Worm (Caenorhabditis elegans): ENCODE measurements around the gene usp-46.

The usp-46 gene

DNA sequence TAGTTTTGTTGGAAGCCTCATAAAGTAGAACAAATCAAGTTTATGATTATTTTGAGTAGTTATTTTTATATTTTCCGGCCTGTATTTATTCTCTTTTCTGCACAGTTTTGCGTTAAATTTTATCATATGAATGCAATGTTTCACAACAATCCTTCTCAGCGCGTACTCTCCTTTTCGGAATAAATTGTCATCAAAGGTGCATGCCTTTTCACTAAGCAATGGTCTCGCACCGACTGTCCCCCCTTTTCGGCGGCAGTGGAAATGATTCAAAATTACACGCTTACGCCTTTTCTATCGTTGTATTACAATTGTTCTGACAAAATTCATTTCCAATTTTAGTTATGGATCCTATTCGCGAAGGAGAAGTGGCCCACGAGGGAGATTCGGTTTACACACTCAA is 29.3 kb upstream of the usp-46 start, which contains the start of the genes iff-1 and cdk-1:
Gene iff-1 (minus strand): TSS at position 61 of the 400 bp plus-strand sequence.
Gene cdk-1 (plus strand): TSS at position 340 of the 400 bp plus-strand sequence.
- no peak for TF ChIP-seq elt-3 (tag; optimal IDR thresholded peaks at IDR 0.05)
- no peak for TF ChIP-seq lin-13 (tag; optimal IDR thresholded peaks at IDR 0.05)
- TF ChIP-seq pha-4 (tag; optimal IDR thresholded peaks at IDR 0.05), result peak; percentile 15
- no peak for TF ChIP-seq lin-32 (GFP tag; optimal IDR thresholded peaks at IDR 0.05)
- TF ChIP-seq ham-2 (GFP tag; optimal IDR thresholded peaks at IDR 0.05), result no peak
- TF ChIP-seq nhr-237 (tag; optimal IDR thresholded peaks at IDR 0.05), result peak; percentile 21
- no peak for TF ChIP-seq elt-1 (tag; optimal IDR thresholded peaks at IDR 0.05; ENCODE audit: borderline replicate concordance, insufficient read depth)
- peak; percentile 63 for TF ChIP-seq mep-1 (tag; optimal IDR thresholded peaks at IDR 0.05)
- no peak for TF ChIP-seq unc-62 (GFP tag; optimal IDR thresholded peaks at IDR 0.05)
- no peak for TF ChIP-seq nhr-12 (tag; optimal IDR thresholded peaks at IDR 0.05)
- TF ChIP-seq zip-8 (tag; optimal IDR thresholded peaks at IDR 0.05), result no peak
- no peak for TF ChIP-seq M03D4.4 (tag; optimal IDR thresholded peaks at IDR 0.05)
- no peak for TF ChIP-seq nhr-2 (tag; optimal IDR thresholded peaks at IDR 0.05)
- TF ChIP-seq lsy-2 (tag; optimal IDR thresholded peaks at IDR 0.05), result peak; percentile 37
- TF ChIP-seq unc-120 (tag; optimal IDR thresholded peaks at IDR 0.05; ENCODE audit: poor library complexity, severe bottlenecking), result peak; percentile 49
- no peak for TF ChIP-seq unc-39 (tag; optimal IDR thresholded peaks at IDR 0.05)
- TF ChIP-seq flh-1 (GFP tag; optimal IDR thresholded peaks at IDR 0.05), result no peak
- no peak for TF ChIP-seq nhr-76 (tag; optimal IDR thresholded peaks at IDR 0.05)
- no peak for TF ChIP-seq blmp-1 (tag; optimal IDR thresholded peaks at IDR 0.05)
- no peak for TF ChIP-seq tbx-8 (GFP tag; optimal IDR thresholded peaks at IDR 0.05)
- no peak for TF ChIP-seq bed-3 (GFP tag; optimal IDR thresholded peaks at IDR 0.05)
- no peak for TF ChIP-seq mab-5 (tag; optimal IDR thresholded peaks at IDR 0.05)
- no peak for TF ChIP-seq cnd-1 (tag; optimal IDR thresholded peaks at IDR 0.05)
- no peak for TF ChIP-seq ztf-11 (tag; optimal IDR thresholded peaks at IDR 0.05)
- peak; percentile 41 for TF ChIP-seq ces-1 (GFP tag; optimal IDR thresholded peaks at IDR 0.05)
- no peak for TF ChIP-seq hlh-1 (tag; optimal IDR thresholded peaks at IDR 0.05)
- TF ChIP-seq ceh-83 (GFP tag; optimal IDR thresholded peaks at IDR 0.05), result no peak
- TF ChIP-seq ceh-39 (tag; optimal IDR thresholded peaks at IDR 0.05), result no peak
- no peak for TF ChIP-seq nhr-28 (tag; optimal IDR thresholded peaks at IDR 0.05)
- TF ChIP-seq sem-2 (GFP tag; optimal IDR thresholded peaks at IDR 0.05), result no peak
- TF ChIP-seq snpc-4 (tag; optimal IDR thresholded peaks at IDR 0.05), result no peak
- no peak for TF ChIP-seq sptf-1 (tag; optimal IDR thresholded peaks at IDR 0.05)
- no peak for TF ChIP-seq drap-1 (GFP tag; optimal IDR thresholded peaks at IDR 0.05)
- no peak for TF ChIP-seq mls-2 (tag; optimal IDR thresholded peaks at IDR 0.05)
- TF ChIP-seq ceh-43 (GFP tag; optimal IDR thresholded peaks at IDR 0.05), result no peak

- TF ChIP-seq unc-120 (tag; optimal IDR thresholded peaks at IDR 0.05; ENCODE audit: poor library complexity, severe bottlenecking), result no peak
Observed at ce11 chrIII:9748694-9749093, 27.7 kb upstream of the usp-46 start, which contains the start of gene T05G5.4. TSS of gene T05G5.4 (plus strand) at chrIII:9748934.

- no peak for TF ChIP-seq drap-1 (GFP tag; optimal IDR thresholded peaks at IDR 0.05)
- TF ChIP-seq unc-120 (tag; optimal IDR thresholded peaks at IDR 0.05; ENCODE audit: poor library complexity, severe bottlenecking), result no peak
- no peak for TF ChIP-seq ztf-11 (tag; optimal IDR thresholded peaks at IDR 0.05)
Observed at ce11 chrIII:9751074-9751473, 25.3 kb upstream of the usp-46 start, which contains the start of gene T05G5.5. TSS of gene T05G5.5 (minus strand) at chrIII:9751432.

DNA sequence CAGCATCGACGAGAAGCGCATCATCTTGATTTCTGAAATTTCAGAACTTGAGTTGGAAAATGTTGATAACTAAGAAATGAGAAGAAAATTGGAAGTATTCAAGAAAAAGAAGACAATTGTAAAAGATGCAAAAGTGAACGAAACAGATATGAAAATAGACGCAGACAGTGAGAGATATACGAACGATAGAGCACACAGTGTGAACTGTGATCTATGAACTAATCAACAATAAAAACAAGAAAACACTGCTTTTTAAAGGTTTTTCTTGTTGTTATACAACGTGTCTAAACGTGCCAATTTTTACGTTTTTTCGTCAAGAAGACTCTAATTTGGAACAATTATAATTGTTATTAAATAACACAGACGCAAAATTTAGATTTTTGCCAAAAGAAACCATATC is 23.6 kb upstream of the usp-46 start, which contains the start of gene ech-6:
Gene ech-6 (minus strand): TSS at position 32 of the 400 bp plus-strand sequence.
- TF ChIP-seq mls-2 (tag; optimal IDR thresholded peaks at IDR 0.05), result no peak

ce11 chrIII:9757414-9757813 is 19.0 kb upstream of the usp-46 start, which contains the start of gene vps-53:
TSS of gene vps-53 (minus strand) at chrIII:9757514.
- TF ChIP-seq elt-3 (tag; optimal IDR thresholded peaks at IDR 0.05) (no peak), bed-3 (GFP tag; optimal IDR thresholded peaks at IDR 0.05) (no peak), unc-39 (tag; optimal IDR thresholded peaks at IDR 0.05) (no peak), unc-120 (tag; optimal IDR thresholded peaks at IDR 0.05; ENCODE audit: poor library complexity, severe bottlenecking) (no peak), nhr-28 (tag; optimal IDR thresholded peaks at IDR 0.05) (no peak)
